Fruit fly (Drosophila melanogaster): ENCODE results near the gene CG5746.

CG5746 gene

DNA sequence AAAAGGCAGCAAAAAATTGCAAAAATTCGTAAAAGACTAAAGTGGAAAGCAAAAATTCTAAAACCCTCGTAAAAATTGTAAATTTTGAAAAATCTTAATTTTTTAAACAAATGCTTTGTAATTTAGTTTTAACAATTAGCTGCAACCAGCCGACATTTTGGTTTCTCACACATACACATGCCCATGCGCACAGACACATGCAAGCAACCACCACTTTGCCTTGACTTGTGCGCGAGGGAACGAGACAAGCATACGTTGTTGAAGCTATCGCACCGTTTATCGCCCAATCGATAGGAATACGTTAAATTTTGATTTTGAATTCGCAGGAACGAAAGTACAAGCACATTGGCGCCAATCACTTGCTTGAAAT is 28.3 kb downstream of the CG5746 start (continued):
- TF ChIP-seq CG12071 (GFP tag; optimal IDR thresholded peaks at IDR 0.05) (no peak), MESR4 (GFP tag; optimal IDR thresholded peaks at IDR 0.05) (peak; percentile 43), fru (optimal IDR thresholded peaks at IDR 0.05) (no peak), CG32767 (GFP tag; IDR thresholded peaks at IDR 0.05) (0 out of 2 replicates have a peak, but pooled peaks have one; percentile 24), CG1024 (GFP tag; IDR thresholded peaks at IDR 0.05) (no peak), caup (GFP tag; optimal IDR thresholded peaks at IDR 0.05; ENCODE audit: severe bottlenecking) (no peak), luna (GFP tag; optimal IDR thresholded peaks at IDR 0.05) (no peak), CG11398 (GFP tag; optimal IDR thresholded peaks at IDR 0.05) (no peak), mam (GFP tag; optimal IDR thresholded peaks at IDR 0.05) (no peak), Ets97D (GFP tag; optimal IDR thresholded peaks at IDR 0.05) (peak; percentile 37), sna (GFP tag; IDR thresholded peaks at IDR 0.05; ENCODE audit: partially characterized antibody) (peak; percentile 23; the same call in 1 of the 2 replicates), CG33213 (GFP tag; optimal IDR thresholded peaks at IDR 0.05) (no peak), dysf (GFP tag; IDR thresholded peaks at IDR 0.05) (no peak), CG4820 (GFP tag; optimal IDR thresholded peaks at IDR 0.05) (no peak), Hr39 (optimal IDR thresholded peaks at IDR 0.05) (no peak), Opbp (GFP tag; IDR thresholded peaks at IDR 0.05; ENCODE audit: partially characterized antibody) (peak; percentile 78), CG7839 (tag; optimal IDR thresholded peaks at IDR 0.05) (no peak), ab (GFP tag; optimal IDR thresholded peaks at IDR 0.05) (no peak), vfl (GFP tag; optimal IDR thresholded peaks at IDR 0.05) (no peak), CG10565 (GFP tag; optimal IDR thresholded peaks at IDR 0.05) (no peak), pita (GFP tag; optimal IDR thresholded peaks at IDR 0.05) (no peak), pros (GFP tag; optimal IDR thresholded peaks at IDR 0.05) (peak; percentile 30), CG32772 (GFP tag; IDR thresholded peaks at IDR 0.05) (no peak), Fer1 (GFP tag; optimal IDR thresholded peaks at IDR 0.05) (no peak), Ssrp (tag; optimal IDR thresholded peaks at IDR 0.05) (no peak), wdn (GFP tag; IDR thresholded peaks at IDR 0.05) (no peak), CG8281 (tag; optimal IDR thresholded peaks at IDR 0.05) (no peak), HLH54F (GFP tag; optimal IDR thresholded peaks at IDR 0.05) (no peak), tap (tag; optimal IDR thresholded peaks at IDR 0.05) (no peak), hth (optimal IDR thresholded peaks at IDR 0.05) (no peak), jumu (GFP tag; optimal IDR thresholded peaks at IDR 0.05) (no peak), CG34224 (GFP tag; IDR thresholded peaks at IDR 0.05; ENCODE audit: partially characterized antibody) (peak; percentile 67), bab2 (GFP tag; optimal IDR thresholded peaks at IDR 0.05) (no peak), CG14014 (GFP tag; IDR thresholded peaks at IDR 0.05) (no peak), CG11093 (GFP tag; IDR thresholded peaks at IDR 0.05) (no peak), Lim3 (GFP tag; IDR thresholded peaks at IDR 0.05) (no peak), Fer2 (tag; optimal IDR thresholded peaks at IDR 0.05) (no peak), peb (GFP tag; IDR thresholded peaks at IDR 0.05) (no peak), HmgD (GFP tag; optimal IDR thresholded peaks at IDR 0.05) (no peak), GATAe (GFP tag; conservative IDR thresholded peaks at IDR 0.05) (no peak), YL-1 (GFP tag; optimal IDR thresholded peaks at IDR 0.05) (peak; percentile 83), Neu2 (GFP tag; optimal IDR thresholded peaks at IDR 0.05; ENCODE audit: borderline replicate concordance) (no peak), mirr (GFP tag; optimal IDR thresholded peaks at IDR 0.05) (no peak), trh (GFP tag; optimal IDR thresholded peaks at IDR 0.05) (no peak), CG13775 (GFP tag; optimal IDR thresholded peaks at IDR 0.05) (no peak), CG13424 (tag; optimal IDR thresholded peaks at IDR 0.05) (no peak), lola (GFP tag; optimal IDR thresholded peaks at IDR 0.05) (no peak), klu (GFP tag; IDR thresholded peaks at IDR 0.05) (no peak), pnt (GFP tag; optimal IDR thresholded peaks at IDR 0.05) (no peak), Bteb2 (GFP tag; optimal IDR thresholded peaks at IDR 0.05) (no peak), Eip74EF (GFP tag; optimal IDR thresholded peaks at IDR 0.05) (no peak), fd3F (GFP tag; optimal IDR thresholded peaks at IDR 0.05) (no peak), Camta (GFP tag; optimal IDR thresholded peaks at IDR 0.05) (no peak)
